Fruit fly (Drosophila melanogaster) whole organism, wandering third instar larva: ENCODE data around the gene Rac2.

Experiments used
- Abd-B ChIP-seq: fragments of >200 bp; optimal IDR thresholded peaks from 2 replicates; lab custom pipeline; 2017; ENCODE audit warnings: missing biosample characterization, missing genetic modification characterization
- CG32264 ChIP-seq: fragments of 200-800 bp; sonication (Bioruptor generic); optimal IDR thresholded peaks from 2 replicates; lab custom pipeline; 2016; ENCODE audit warnings: missing biosample characterization, missing genetic modification characterization
- CG9705 ChIP-seq: fragments of 200-800 bp; sonication (Bioruptor generic); optimal IDR thresholded peaks from 2 replicates; lab custom pipeline; 2018; ENCODE audit warnings: missing biosample characterization, mild to moderate bottlenecking, missing genetic modification characterization
- CrebA ChIP-seq: fragments of 200-800 bp; sonication (Bioruptor generic); optimal IDR thresholded peaks from 2 replicates; lab custom pipeline; 2016; ENCODE audit warnings: missing biosample characterization, mild to moderate bottlenecking, missing genetic modification characterization, borderline replicate concordance
- Dfd ChIP-seq: fragments of >200 bp; optimal IDR thresholded peaks from 2 replicates; lab custom pipeline; 2017; ENCODE audit warnings: missing biosample characterization, missing genetic modification characterization
- Dif ChIP-seq: fragments of 200-275, 200-300 bp; sonication (Bioruptor generic); optimal IDR thresholded peaks from 2 replicates; lab custom pipeline; 2018; ENCODE audit warnings: missing biosample characterization, missing genetic modification characterization; ENCODE audit not compliant: partially characterized antibody
- GATAd ChIP-seq: sonication (Bioruptor generic); optimal IDR thresholded peaks from 2 replicates; lab custom pipeline; 2016; ENCODE audit warnings: missing biosample characterization, missing genetic modification characterization
- Hnf4 ChIP-seq: fragments of 200-800 bp; sonication (Bioruptor generic); optimal IDR thresholded peaks from 2 replicates; lab custom pipeline; 2016; ENCODE audit warnings: missing biosample characterization, mild to moderate bottlenecking, missing genetic modification characterization
- Hr78 ChIP-seq: fragments of >200 bp; optimal IDR thresholded peaks from 2 replicates; lab custom pipeline; 2017; ENCODE audit warnings: missing biosample characterization, missing genetic modification characterization
- Hr83 ChIP-seq: fragments of 200-300 bp; sonication (Bioruptor generic); optimal IDR thresholded peaks from 2 replicates; lab custom pipeline; 2016; ENCODE audit warnings: missing biosample characterization, mild to moderate bottlenecking, missing genetic modification characterization, moderate library complexity; ENCODE audit not compliant: poor library complexity, severe bottlenecking
- Jra ChIP-seq: sonication (Bioruptor generic); optimal IDR thresholded peaks from 2 replicates; lab custom pipeline; 2016; ENCODE audit warnings: missing biosample characterization, missing genetic modification characterization
- Mio ChIP-seq: sonication (Bioruptor generic); optimal IDR thresholded peaks from 2 replicates; lab custom pipeline; 2016; ENCODE audit warnings: missing biosample characterization, missing genetic modification characterization
- Myc ChIP-seq: fragments of >200 bp; optimal IDR thresholded peaks from 2 replicates; lab custom pipeline; 2017
- N ChIP-seq: fragments of >200 bp; optimal IDR thresholded peaks from 2 replicates; lab custom pipeline; 2018; ENCODE audit warnings: missing biosample characterization, missing external identifiers, missing genetic modification characterization
- Rel ChIP-seq, 2 experiments: fragments of 200-800 bp; sonication (Bioruptor generic) in 1 of 2; optimal IDR thresholded peaks; 2 replicates in 1 of 2; 3 replicates in 1 of 2; lab custom pipeline; 2016 to 2019; ENCODE audit warnings: mild to moderate bottlenecking in 2 of 2, missing biosample characterization in 2 of 2, missing genetic modification characterization in 2 of 2, moderate library complexity in 1 of 2
- br ChIP-seq: fragments of 200-800 bp; sonication (Bioruptor generic); optimal IDR thresholded peaks from 2 replicates; lab custom pipeline; 2016; ENCODE audit warnings: missing biosample characterization, missing genetic modification characterization
- dl ChIP-seq, 2 experiments: fragments of 175-275, 200-275 bp in 1 of 2; fragments of 200-275 bp in 1 of 2; sonication (Bioruptor generic); optimal IDR thresholded peaks; lab custom pipeline; 2018; ENCODE audit warnings: mild to moderate bottlenecking in 2 of 2, missing biosample characterization in 2 of 2, missing genetic modification characterization in 2 of 2, moderate library complexity in 2 of 2; ENCODE audit not compliant: partially characterized antibody in 2 of 2, insufficient read depth in 1 of 2
- dmrt93B ChIP-seq: fragments of 200-800 bp; sonication (Bioruptor generic); optimal IDR thresholded peaks from 2 replicates; lab custom pipeline; 2018; ENCODE audit warnings: missing biosample characterization, mild to moderate bottlenecking, missing genetic modification characterization
- foxo ChIP-seq, 2 experiments: fragments of 200-800 bp; sonication (Bioruptor generic); optimal IDR thresholded peaks; 2 replicates in 1 of 2; 3 replicates in 1 of 2; lab custom pipeline; 2016 to 2017; ENCODE audit warnings: missing biosample characterization in 2 of 2, missing genetic modification characterization in 2 of 2
- fru ChIP-seq: fragments of 200-800 bp; sonication (Bioruptor generic); optimal IDR thresholded peaks from 3 replicates; lab custom pipeline; 2016; ENCODE audit warnings: missing biosample characterization, mild to moderate bottlenecking, missing genetic modification characterization
- jim ChIP-seq: fragments of 175-275, 200-325 bp; sonication (Bioruptor generic); optimal IDR thresholded peaks from 2 replicates; lab custom pipeline; 2016; ENCODE audit warnings: missing biosample characterization, mild to moderate bottlenecking, missing genetic modification characterization
- lola ChIP-seq: fragments of >200 bp; optimal IDR thresholded peaks from 2 replicates; lab custom pipeline; 2017; ENCODE audit warnings: missing biosample characterization, missing genetic modification characterization
- pan ChIP-seq: fragments of >200 bp; optimal IDR thresholded peaks from 2 replicates; lab custom pipeline; 2017
- psq ChIP-seq: fragments of 200-800 bp; sonication (Bioruptor generic); optimal IDR thresholded peaks from 3 replicates; lab custom pipeline; 2017; ENCODE audit warnings: missing biosample characterization, mild to moderate bottlenecking, missing genetic modification characterization, moderate library complexity
- rgr ChIP-seq: fragments of 200-800 bp; sonication (Bioruptor generic); optimal IDR thresholded peaks from 3 replicates; lab custom pipeline; 2016; ENCODE audit warnings: missing biosample characterization, mild to moderate bottlenecking, missing genetic modification characterization
- sage ChIP-seq: fragments of 200-800 bp; sonication (Bioruptor generic); optimal IDR thresholded peaks from 2 replicates; lab custom pipeline; 2016; ENCODE audit warnings: missing biosample characterization, mild to moderate bottlenecking, missing genetic modification characterization
- sv ChIP-seq: fragments of 200-800 bp; sonication (Bioruptor generic); optimal IDR thresholded peaks from 3 replicates; lab custom pipeline; 2016; ENCODE audit warnings: missing biosample characterization, missing genetic modification characterization
- tai ChIP-seq: sonication (Bioruptor generic); optimal IDR thresholded peaks from 2 replicates; lab custom pipeline; 2016; ENCODE audit warnings: missing biosample characterization, missing genetic modification characterization
- usp ChIP-seq: fragments of >200 bp; optimal IDR thresholded peaks from 2 replicates; lab custom pipeline; 2017; ENCODE audit warnings: missing biosample characterization, missing genetic modification characterization
- woc ChIP-seq: sonication (Bioruptor generic); optimal IDR thresholded peaks from 2 replicates; lab custom pipeline; 2016; ENCODE audit warnings: missing biosample characterization, mild to moderate bottlenecking, missing genetic modification characterization

Rac2 gene

DNA sequence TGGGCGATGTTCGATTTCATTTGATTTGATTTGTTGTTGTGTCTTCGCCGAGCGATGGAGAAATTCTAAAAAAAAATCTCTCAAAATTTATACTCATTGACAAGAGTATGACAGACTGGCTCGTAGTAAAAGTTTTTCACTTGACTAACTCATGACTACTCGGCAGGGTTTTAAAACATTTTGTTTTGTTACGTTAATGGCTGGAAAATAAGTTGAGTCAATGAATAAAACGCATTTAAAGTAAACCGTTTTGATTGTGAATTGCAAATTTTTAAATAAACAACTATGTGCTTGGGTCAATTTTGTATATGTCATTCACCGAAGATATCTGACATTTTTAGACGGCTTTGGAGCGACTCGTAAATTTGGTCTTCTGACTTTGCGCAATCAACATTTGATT, 30.9 kb downstream of the Rac2 start, which contains the start of gene CG8560:
TSS of gene CG8560 (minus strand) at position 101 of the 400 bp plus-strand sequence.
- TF ChIP-seq Hr78 (GFP tag; lab: Kevin White, UChicago) (no peak), br (GFP tag; lab: Kevin White, UChicago) (no peak), tai (GFP tag; lab: Kevin White, UChicago) (no peak), lola (no peak), foxo (GFP tag; optimal IDR thresholded peaks at IDR 0.05; lab: Kevin White, UChicago) (no peak), dl (GFP tag; optimal IDR thresholded peaks at IDR 0.05; lab: Kevin White, UChicago; ENCODE audit: insufficient read depth in 1 of 2, partially characterized antibody in 2 of 2) (no peak), pan (lab: Kevin White, UChicago) (no peak), Hnf4 (GFP tag; lab: Kevin White, UChicago) (no peak), Jra (no peak), fru (no peak)

DNA sequence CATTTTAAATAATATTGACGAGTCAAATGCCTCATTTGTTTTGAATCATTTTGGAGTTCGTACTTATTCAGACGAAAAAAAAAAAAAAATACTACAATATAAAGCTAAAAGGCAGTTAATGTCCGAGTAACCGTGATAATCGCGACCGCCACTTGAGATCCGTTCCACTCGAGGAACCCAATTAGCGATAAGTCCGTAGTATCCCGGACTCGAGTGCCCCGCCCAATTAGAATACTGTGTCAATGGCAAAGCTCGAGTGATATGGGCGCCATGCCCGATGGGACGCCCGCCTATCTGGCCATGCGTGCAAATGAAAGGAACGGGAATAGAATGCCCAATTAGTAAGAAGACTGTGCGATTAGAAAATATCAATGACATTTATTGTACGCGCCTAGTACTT, 33.0 kb downstream of the Rac2 start:
- no peak for TF ChIP-seq foxo (GFP tag; optimal IDR thresholded peaks at IDR 0.05; lab: Kevin White, UChicago)
- no peak for TF ChIP-seq CrebA (GFP tag; lab: Kevin White, UChicago)
- TF ChIP-seq Dif (GFP tag; lab: Kevin White, UChicago), result no peak
- TF ChIP-seq Abd-B, result no peak
- TF ChIP-seq CG9705 (GFP tag; lab: Kevin White, UChicago), result no peak
- TF ChIP-seq sv (GFP tag; lab: Kevin White, UChicago), result no peak
- no peak for TF ChIP-seq GATAd
- no peak for TF ChIP-seq Dfd (GFP tag; lab: Kevin White, UChicago)
- no peak for TF ChIP-seq rgr (GFP tag; lab: Kevin White, UChicago)
- no peak for TF ChIP-seq lola
- TF ChIP-seq Hr78 (GFP tag; lab: Kevin White, UChicago), result no peak
- no peak for TF ChIP-seq Myc (lab: Kevin White, UChicago)
- TF ChIP-seq N, result no peak
- no peak for TF ChIP-seq Mio (GFP tag; lab: Kevin White, UChicago)
- TF ChIP-seq Rel (GFP tag; optimal IDR thresholded peaks at IDR 0.05; lab: Kevin White, UChicago), result no peak
- no peak for TF ChIP-seq Rel (tag; optimal IDR thresholded peaks at IDR 0.05; lab: Kevin White, UChicago)
- TF ChIP-seq br (GFP tag; lab: Kevin White, UChicago), result no peak
- no peak for TF ChIP-seq pan (lab: Kevin White, UChicago)
- TF ChIP-seq dmrt93B (GFP tag; lab: Kevin White, UChicago), result no peak
- TF ChIP-seq, all 38 proteins: peak for 0

DNA sequence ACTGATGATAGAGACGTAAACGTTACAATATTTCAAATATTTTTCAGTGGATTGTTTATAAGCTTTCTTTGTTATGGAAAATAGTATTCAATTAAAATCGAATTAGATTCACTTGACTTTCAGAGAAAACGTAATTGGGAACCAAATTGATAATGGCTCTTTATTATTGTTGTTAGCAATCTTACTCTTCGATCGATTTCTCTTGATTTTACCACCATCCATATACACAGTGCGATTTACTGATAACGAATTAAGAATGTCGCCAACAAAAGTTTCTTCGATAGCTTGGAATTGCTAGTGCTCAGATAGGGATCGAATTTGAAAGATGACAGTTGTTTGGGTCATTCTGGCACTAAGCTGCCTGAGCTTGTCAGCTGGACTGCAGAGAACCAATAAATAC, 35.2 kb downstream of the Rac2 start, which contains the start of gene CG18417:
TSS of gene CG18417 (plus strand) at position 301 of the 400 bp plus-strand sequence.
- TF ChIP-seq Hr78 (GFP tag; lab: Kevin White, UChicago) (no peak), psq (no peak), CG32264 (GFP tag; lab: Kevin White, UChicago) (no peak), sage (GFP tag; lab: Kevin White, UChicago) (no peak), Rel (GFP tag; optimal IDR thresholded peaks at IDR 0.05; lab: Kevin White, UChicago) (no peak), Rel (tag; optimal IDR thresholded peaks at IDR 0.05; lab: Kevin White, UChicago) (no peak), Hr83 (GFP tag; lab: Kevin White, UChicago) (no peak)
- TF ChIP-seq, all 38 proteins: peak for 0

DNA sequence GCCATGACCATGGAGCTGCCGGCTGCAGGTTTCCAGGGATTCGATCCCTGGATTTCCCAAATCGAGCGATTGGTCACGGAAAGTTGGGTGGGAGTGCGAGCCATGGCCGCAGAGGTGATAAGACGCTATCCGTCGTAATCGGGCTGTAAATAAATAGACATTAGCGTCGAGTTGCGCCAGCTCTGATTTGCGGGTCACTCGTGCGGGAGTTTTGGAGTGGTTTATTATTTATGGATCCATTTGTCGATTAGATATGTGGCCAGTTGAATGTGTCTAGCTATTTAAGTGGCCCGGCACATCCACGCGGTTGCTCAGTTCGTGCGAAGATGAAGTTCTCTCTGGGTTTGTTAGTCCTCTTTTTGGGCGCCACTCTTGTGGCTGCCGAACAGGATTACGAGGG, 37.0 kb downstream of the Rac2 start, which contains the start of gene CG8562:
TSS of gene CG8562 (plus strand) at position 307 of the 400 bp plus-strand sequence.
- TF ChIP-seq dmrt93B (GFP tag; lab: Kevin White, UChicago) (no peak), woc (no peak), tai (GFP tag; lab: Kevin White, UChicago) (no peak), Jra (no peak)
- TF ChIP-seq, all 38 proteins: peak for 0

DNA sequence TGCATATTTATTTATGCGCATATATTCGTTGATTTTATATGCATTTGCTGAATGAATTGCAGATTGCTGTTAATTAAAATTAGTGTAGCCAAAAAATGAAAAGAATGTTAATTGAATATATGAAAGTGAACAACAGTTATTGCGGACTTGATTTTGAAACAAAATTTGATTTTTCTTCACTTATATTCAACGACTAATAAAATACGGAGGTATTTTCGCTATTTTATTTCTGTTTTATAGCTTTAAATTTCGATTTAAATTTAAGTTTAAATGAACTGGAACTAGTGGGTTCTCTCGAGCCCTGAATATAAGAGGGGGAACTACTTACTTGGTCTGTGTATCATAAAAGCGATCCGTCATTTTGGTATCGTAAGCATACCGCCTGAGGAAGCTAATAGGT, 38.9 kb downstream of the Rac2 start, which contains the start of gene CG32379:
TSS of gene CG32379 (plus strand) at position 301 of the 400 bp plus-strand sequence.
- TF ChIP-seq usp (GFP tag; lab: Kevin White, UChicago), result no peak
- no peak for TF ChIP-seq Hr83 (GFP tag; lab: Kevin White, UChicago)
- TF ChIP-seq psq, result no peak
- no peak for TF ChIP-seq jim (GFP tag; lab: Kevin White, UChicago)
